Worm (Caenorhabditis elegans): ENCODE results near the gene bre-5.

- TF ChIP-seq skn-1 (tag; optimal IDR thresholded peaks at IDR 0.05): no peak
- TF ChIP-seq nhr-28 (tag; optimal IDR thresholded peaks at IDR 0.05): peak; percentile 57
- TF ChIP-seq mdt-29 (GFP tag; IDR thresholded peaks at IDR 0.05): no peak
- no peak for TF ChIP-seq nhr-11 (tag; optimal IDR thresholded peaks at IDR 0.05)
Observed at ce11 chrIV:12021360-12021759, 29.7 kb downstream of the bre-5 start.

All from whole organism, L4 larva.